Worm (Caenorhabditis elegans) whole organism, L3 larva: ENCODE data around the gene nspc-5.

Experiments
- ama-1 ChIP-seq: fragments of 150-350 bp; optimal IDR thresholded peaks from 2 replicates; lab custom pipeline; 2018
- egl-27 ChIP-seq: sonication (generic microtip); optimal IDR thresholded peaks from 4 replicates; lab custom pipeline; 2017; ENCODE audit warnings: missing biosample characterization, missing genetic modification reagents, missing genetic modification characterization
- egl-5 ChIP-seq: fragments of 150-350 bp; optimal IDR thresholded peaks from 2 replicates; lab custom pipeline; 2017; ENCODE audit warnings: missing biosample characterization, missing genetic modification reagents, missing genetic modification characterization, inconsistent platforms
- elt-2 ChIP-seq: sonication (generic microtip); optimal IDR thresholded peaks from 2 replicates; lab custom pipeline; 2016; ENCODE audit warnings: missing genetic modification reagents, mild to moderate bottlenecking, missing genetic modification characterization, missing compliant biosample characterization
- jun-1 ChIP-seq: fragments of 150-350 bp; optimal IDR thresholded peaks from 2 replicates; lab custom pipeline; 2014; ENCODE audit warnings: missing biosample characterization, missing genetic modification reagents, missing genetic modification characterization
- nhr-12 ChIP-seq: fragments of 150-350 bp; optimal IDR thresholded peaks from 2 replicates; lab custom pipeline; 2014; ENCODE audit warnings: missing biosample characterization, missing genetic modification characterization
- nhr-25 ChIP-seq: sonication (generic microtip); optimal IDR thresholded peaks from 2 replicates; lab custom pipeline; 2017; ENCODE audit warnings: missing biosample characterization, missing genetic modification characterization
- skn-1 ChIP-seq: fragments of 150-350 bp; optimal IDR thresholded peaks from 2 replicates; lab custom pipeline; 2014; ENCODE audit warnings: missing biosample characterization, missing genetic modification characterization

- TF ChIP-seq egl-5 (tag; lab: Kevin White, UChicago) (no peak), elt-2 (tag; lab: Kevin White, UChicago) (no peak), skn-1 (tag; lab: Kevin White, UChicago) (no peak), nhr-12 (tag; lab: Kevin White, UChicago) (no peak), jun-1 (tag; lab: Kevin White, UChicago) (no peak), ama-1 (no peak), egl-27 (tag; lab: Kevin White, UChicago) (no peak), nhr-25 (tag; lab: Kevin White, UChicago) (no peak)
Measured at ce11 chrX:8536791-8537190, 1.7 kb upstream of the nspc-5 start, which contains the start of gene nspc-3.
